Worm (Caenorhabditis elegans) whole organism, young adult: ENCODE measurements around the gene amx-1.

Source experiments
- B0261.1 ChIP-seq: sonication (generic microtip); optimal IDR thresholded peaks from 2 replicates; lab custom pipeline; 2016; ENCODE audit warnings: mild to moderate bottlenecking, missing genetic modification characterization, moderate library complexity, missing compliant biosample characterization
- C06A6.2 ChIP-seq: fragments of 200-800 bp; sonication (Bioruptor generic); conservative IDR thresholded peaks from 2 replicates; pipeline ENCODE4 v1.3.6; 2022; ENCODE audit warnings: missing genetic modification characterization, missing compliant biosample characterization
- F22D6.2 ChIP-seq: sonication (generic microtip); optimal IDR thresholded peaks from 2 replicates; lab custom pipeline; 2016; ENCODE audit warnings: mild to moderate bottlenecking, missing genetic modification characterization, missing compliant biosample characterization
- F23B12.7 ChIP-seq: sonication (generic microtip); optimal IDR thresholded peaks from 2 replicates; lab custom pipeline; 2017; ENCODE audit warnings: missing genetic modification characterization, mild to moderate bottlenecking, missing compliant biosample characterization, antibody characterized with exemption, moderate library complexity; ENCODE audit not compliant: insufficient read depth
- F37B4.10 ChIP-seq: fragments of 200-800 bp; sonication (Bioruptor generic); IDR thresholded peaks from 2 replicates; pipeline ENCODE4 v1.3.6; 2022; ENCODE audit warnings: missing genetic modification characterization, missing compliant biosample characterization
- F39B2.1 ChIP-seq: fragments of 200-800 bp; sonication (Bioruptor generic); IDR thresholded peaks from 2 replicates; pipeline ENCODE4 v1.3.6; 2022; ENCODE audit warnings: missing genetic modification reagents, missing genetic modification characterization, missing compliant biosample characterization
- F52B5.7 ChIP-seq: sonication (generic microtip); optimal IDR thresholded peaks from 2 replicates; lab custom pipeline; 2016; ENCODE audit warnings: mild to moderate bottlenecking, missing genetic modification characterization, missing compliant biosample characterization
- F57A8.1 ChIP-seq: fragments of 200-800 bp; sonication (Bioruptor generic); optimal IDR thresholded peaks from 2 replicates; lab custom pipeline; 2018; ENCODE audit warnings: mild to moderate bottlenecking, missing genetic modification characterization, moderate library complexity, missing compliant biosample characterization
- Y53F4B.3 ChIP-seq: fragments of 200-800 bp; sonication (Bioruptor generic); IDR thresholded peaks from 2 replicates; pipeline ENCODE4 v1.3.6; 2022; ENCODE audit warnings: missing genetic modification reagents, missing genetic modification characterization, missing compliant biosample characterization
- Y67H2A.10 ChIP-seq: fragments of 200-800 bp; sonication (Bioruptor generic); conservative IDR thresholded peaks from 2 replicates; pipeline ENCODE4 v1.3.6; 2022; ENCODE audit warnings: missing genetic modification reagents, missing genetic modification characterization, missing compliant biosample characterization
- akir-1 ChIP-seq: fragments of 200-800 bp; sonication (Bioruptor generic); optimal IDR thresholded peaks from 2 replicates; lab custom pipeline; 2018; ENCODE audit warnings: mild to moderate bottlenecking, missing genetic modification characterization, moderate library complexity, missing compliant biosample characterization
- ama-1 ChIP-seq, 3 experiments: fragments of 150-350 bp in 1 of 3; sonication (generic microtip) in 2 of 3; optimal IDR thresholded peaks; 2 replicates each; lab custom pipeline; 2014 to 2018; ENCODE audit warnings: missing biosample characterization in 2 of 3, missing genetic modification characterization in 2 of 3, missing genetic modification reagents in 2 of 3
- atf-7 ChIP-seq: sonication (generic microtip); optimal IDR thresholded peaks from 2 replicates; lab custom pipeline; 2017; ENCODE audit warnings: mild to moderate bottlenecking, missing genetic modification characterization, missing compliant biosample characterization
- attf-3 ChIP-seq: fragments of 200-800 bp; sonication (Bioruptor generic); conservative IDR thresholded peaks from 2 replicates; pipeline ENCODE4 v1.3.6; 2022; ENCODE audit warnings: missing genetic modification reagents, missing genetic modification characterization, missing compliant biosample characterization
- bed-1 ChIP-seq: fragments of 200-800 bp; sonication (Bioruptor generic); IDR thresholded peaks from 2 replicates; pipeline ENCODE4 v1.3.6; 2022; ENCODE audit warnings: missing genetic modification reagents, missing genetic modification characterization, missing compliant biosample characterization
- ccch-3 ChIP-seq: fragments of 200-800 bp; sonication (Bioruptor generic); optimal IDR thresholded peaks from 2 replicates; lab custom pipeline; 2018; ENCODE audit warnings: mild to moderate bottlenecking, missing genetic modification characterization, missing compliant biosample characterization
- ceh-91 ChIP-seq: fragments of 200-800 bp; sonication (Bioruptor generic); IDR thresholded peaks from 2 replicates; pipeline ENCODE4 v1.3.6; 2022; ENCODE audit warnings: missing genetic modification reagents, missing genetic modification characterization, missing compliant biosample characterization
- die-1 ChIP-seq: sonication (generic microtip); optimal IDR thresholded peaks from 2 replicates; lab custom pipeline; 2016; ENCODE audit warnings: missing genotype, mild to moderate bottlenecking, missing genetic modification characterization, missing compliant biosample characterization
- dox-1 ChIP-seq: fragments of 200-800 bp; sonication (Bioruptor generic); IDR thresholded peaks from 2 replicates; pipeline ENCODE4 v1.3.6; 2022; ENCODE audit warnings: missing genetic modification reagents, missing genetic modification characterization, missing compliant biosample characterization
- dpff-1 ChIP-seq: sonication (generic microtip); optimal IDR thresholded peaks from 2 replicates; lab custom pipeline; 2017; ENCODE audit warnings: mild to moderate bottlenecking, missing genetic modification characterization, missing compliant biosample characterization
- dpl-1 ChIP-seq: fragments of 150-350 bp; optimal IDR thresholded peaks from 2 replicates; lab custom pipeline; 2014; ENCODE audit warnings: missing biosample characterization, missing genetic modification reagents, missing genetic modification characterization
- ekl-4 ChIP-seq: fragments of 200-800 bp; sonication (Bioruptor generic); IDR thresholded peaks from 2 replicates; pipeline ENCODE4 v1.3.6; 2022; ENCODE audit warnings: missing genetic modification reagents, missing genetic modification characterization, missing compliant biosample characterization
- ets-4 ChIP-seq: fragments of 200-800 bp; sonication (Bioruptor generic); optimal IDR thresholded peaks from 2 replicates; lab custom pipeline; 2018; ENCODE audit warnings: mild to moderate bottlenecking, missing genetic modification characterization, missing compliant biosample characterization
- gei-17 ChIP-seq: fragments of 200-800 bp; sonication (Bioruptor generic); optimal IDR thresholded peaks from 2 replicates; lab custom pipeline; 2018; ENCODE audit warnings: mild to moderate bottlenecking, missing genetic modification characterization, missing compliant biosample characterization
- hlh-12 ChIP-seq: sonication (generic microtip); optimal IDR thresholded peaks from 2 replicates; lab custom pipeline; 2016; ENCODE audit warnings: missing genetic modification characterization, missing compliant biosample characterization
- hmg-20 ChIP-seq: fragments of 200-800 bp; sonication (Bioruptor generic); IDR thresholded peaks from 2 replicates; pipeline ENCODE4 v1.3.6; 2022; ENCODE audit warnings: missing genetic modification reagents, missing genetic modification characterization, missing compliant biosample characterization
- lsy-27 ChIP-seq: sonication (generic microtip); optimal IDR thresholded peaks from 2 replicates; lab custom pipeline; 2017; ENCODE audit warnings: missing genetic modification characterization, mild to moderate bottlenecking, missing compliant biosample characterization, antibody characterized with exemption, missing genotype, borderline replicate concordance; ENCODE audit not compliant: insufficient read depth
- madf-3 ChIP-seq: fragments of 200-800 bp; sonication (Bioruptor generic); IDR thresholded peaks from 2 replicates; pipeline ENCODE4 v1.3.6; 2022; ENCODE audit warnings: missing genetic modification reagents, missing genetic modification characterization, missing compliant biosample characterization
- madf-8 ChIP-seq: fragments of 200-800 bp; sonication (Bioruptor generic); conservative IDR thresholded peaks from 2 replicates; pipeline ENCODE4 v1.3.6; 2022; ENCODE audit warnings: missing genetic modification reagents, missing genetic modification characterization, missing compliant biosample characterization
- mcd-1 ChIP-seq: fragments of 200-800 bp; sonication (Bioruptor generic); IDR thresholded peaks from 2 replicates; pipeline ENCODE4 v1.3.6; 2022; ENCODE audit warnings: missing genetic modification reagents, missing genetic modification characterization, missing compliant biosample characterization
- mel-28 ChIP-seq: sonication (generic microtip); optimal IDR thresholded peaks from 2 replicates; lab custom pipeline; 2016; ENCODE audit warnings: borderline replicate concordance, mild to moderate bottlenecking, missing genetic modification characterization, missing compliant biosample characterization
- mxl-1 ChIP-seq: sonication (generic microtip); optimal IDR thresholded peaks from 2 replicates; lab custom pipeline; 2016; ENCODE audit warnings: missing genetic modification characterization, missing compliant biosample characterization
- nfya-2 ChIP-seq: fragments of 200-800 bp; sonication (Bioruptor generic); IDR thresholded peaks from 2 replicates; pipeline ENCODE4 v1.3.6; 2022; ENCODE audit warnings: missing genetic modification reagents, missing genetic modification characterization, missing compliant biosample characterization
- nfyb-1 ChIP-seq: fragments of 200-800 bp; sonication (Bioruptor generic); IDR thresholded peaks from 2 replicates; pipeline ENCODE4 v1.3.6; 2022; ENCODE audit warnings: missing genetic modification reagents, missing genetic modification characterization, missing compliant biosample characterization
- pha-4 ChIP-seq: fragments of 150-350 bp; sonication (generic microtip); optimal IDR thresholded peaks from 2 replicates; lab custom pipeline; 2014; ENCODE audit warnings: missing biosample characterization, missing genetic modification reagents, missing genetic modification characterization
- rcor-1 ChIP-seq: fragments of 200-800 bp; sonication (Bioruptor generic); IDR thresholded peaks from 2 replicates; pipeline ENCODE4 v1.3.6; 2022; ENCODE audit warnings: missing genetic modification reagents, missing genetic modification characterization, missing compliant biosample characterization
- rec-8 ChIP-seq, 2 experiments: sonication (generic microtip); optimal IDR thresholded peaks; 2 replicates each; lab custom pipeline; 2016; ENCODE audit warnings: mild to moderate bottlenecking in 2 of 2, missing genetic modification characterization in 2 of 2, missing genetic modification reagents in 2 of 2, missing genotype in 2 of 2, missing biosample characterization in 1 of 2, missing compliant biosample characterization in 1 of 2, moderate library complexity in 1 of 2
- rpc-1 ChIP-seq, 2 experiments: fragments of 150-350 bp in 1 of 2; sonication (generic microtip) in 1 of 2; optimal IDR thresholded peaks; 2 replicates each; lab custom pipeline; 2014 to 2018; ENCODE audit warnings: missing biosample characterization in 1 of 2, missing genetic modification characterization in 1 of 2, missing genetic modification reagents in 1 of 2, missing genotype in 1 of 2
- sea-2 ChIP-seq: fragments of 200-800 bp; sonication (Bioruptor generic); IDR thresholded peaks from 2 replicates; pipeline ENCODE4 v1.3.6; 2022; ENCODE audit warnings: missing genetic modification characterization, missing compliant biosample characterization
- snpc-1.1 ChIP-seq: sonication (generic microtip); optimal IDR thresholded peaks from 2 replicates; lab custom pipeline; 2017; ENCODE audit warnings: missing genetic modification characterization, mild to moderate bottlenecking, missing compliant biosample characterization, antibody characterized with exemption, moderate library complexity, missing genotype, missing genetic modification reagents; ENCODE audit not compliant: insufficient read depth
- somi-1 ChIP-seq: fragments of 200-800 bp; sonication (Bioruptor generic); optimal IDR thresholded peaks from 2 replicates; lab custom pipeline; 2018; ENCODE audit warnings: mild to moderate bottlenecking, missing genetic modification characterization, missing compliant biosample characterization
- tlf-1 ChIP-seq: fragments of 200-800 bp; sonication (Bioruptor generic); optimal IDR thresholded peaks from 2 replicates; lab custom pipeline; 2018; ENCODE audit warnings: mild to moderate bottlenecking, missing genetic modification characterization, missing compliant biosample characterization
- unc-130 ChIP-seq: sonication (generic microtip); optimal IDR thresholded peaks from 2 replicates; lab custom pipeline; 2016; ENCODE audit warnings: missing genetic modification reagents, missing genetic modification characterization, missing compliant biosample characterization
- xnd-1 ChIP-seq: sonication (generic microtip); optimal IDR thresholded peaks from 2 replicates; lab custom pipeline; 2016; ENCODE audit warnings: missing genotype, missing genetic modification reagents, missing genetic modification characterization, missing compliant biosample characterization
- zfh-2 ChIP-seq: fragments of 200-800 bp; sonication (Bioruptor generic); conservative IDR thresholded peaks from 2 replicates; pipeline ENCODE4 v1.3.6; 2022; ENCODE audit warnings: missing genetic modification reagents, missing genetic modification characterization, missing compliant biosample characterization
- ztf-25 ChIP-seq: fragments of 200-800 bp; sonication (Bioruptor generic); IDR thresholded peaks from 2 replicates; pipeline ENCODE4 v1.3.6; 2022; ENCODE audit warnings: missing genetic modification reagents, missing genetic modification characterization, missing compliant biosample characterization
- ztf-26 ChIP-seq: sonication (generic microtip); optimal IDR thresholded peaks from 2 replicates; lab custom pipeline; 2017; ENCODE audit warnings: missing genetic modification characterization, missing compliant biosample characterization
- ztf-28 ChIP-seq: fragments of 200-800 bp; sonication (Bioruptor generic); IDR thresholded peaks from 2 replicates; pipeline ENCODE4 v1.3.6; 2022; ENCODE audit warnings: missing genetic modification reagents, missing genetic modification characterization, missing compliant biosample characterization

Gene amx-1

DNA sequence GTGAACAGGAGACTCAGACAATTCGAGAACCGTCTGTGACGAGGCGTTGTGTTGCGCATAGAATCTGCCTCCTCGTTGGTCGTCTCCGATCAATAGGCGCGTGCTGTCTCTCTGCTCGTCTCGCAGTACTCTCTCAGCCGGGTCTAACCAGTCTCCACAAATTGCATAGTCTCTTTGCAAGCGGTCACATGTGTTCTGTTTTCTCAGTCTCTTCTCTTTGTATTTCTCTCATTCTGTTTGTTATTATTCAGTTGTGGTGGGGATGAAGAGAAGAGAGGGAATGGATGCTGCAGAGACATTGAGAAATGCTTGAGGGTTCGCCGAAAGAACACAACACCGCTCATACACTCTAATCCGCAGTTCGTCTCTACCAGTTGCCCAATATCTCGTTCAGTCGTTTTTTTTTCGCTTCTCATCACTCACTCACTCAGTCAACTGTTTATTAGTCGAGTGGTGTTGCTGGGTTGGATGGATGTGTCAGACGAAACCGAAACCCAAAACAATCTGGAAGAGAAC lies 20.8 kb upstream of the amx-1 start:
- TF ChIP-seq dpl-1 (GFP tag; lab: Kevin White, UChicago) (no peak), mel-28 (tag; lab: Kevin White, UChicago) (no peak), ekl-4 (GFP tag; lab: Robert Waterston, UW) (peak; percentile 91), ztf-26 (tag; lab: Kevin White, UChicago) (peak; percentile 94), madf-8 (GFP tag; lab: Robert Waterston, UW) (no peak), tlf-1 (GFP tag; lab: Kevin White, UChicago) (peak; percentile 74), ztf-25 (GFP tag; lab: Robert Waterston, UW) (no peak), F22D6.2 (tag; lab: Kevin White, UChicago) (peak; percentile 71), ceh-91 (no peak), zfh-2 (GFP tag; lab: Robert Waterston, UW) (peak; percentile 96), nfyb-1 (GFP tag; lab: Robert Waterston, UW) (peak; percentile 92), F37B4.10 (GFP tag; lab: Robert Waterston, UW) (no peak), sea-2 (GFP tag; lab: Robert Waterston, UW) (peak; percentile 44; the same call in 1 of the 2 replicates), bed-1 (GFP tag; lab: Robert Waterston, UW) (no peak), F52B5.7 (tag; lab: Kevin White, UChicago) (peak; percentile 7), madf-3 (no peak), die-1 (tag; lab: Kevin White, UChicago) (peak; percentile 64), dox-1 (GFP tag; lab: Robert Waterston, UW) (peak; percentile 79), unc-130 (peak; percentile 2), mcd-1 (GFP tag; lab: Robert Waterston, UW) (peak; percentile 78), rcor-1 (GFP tag; lab: Robert Waterston, UW) (peak; percentile 42), attf-3 (GFP tag; lab: Robert Waterston, UW) (no peak), ccch-3 (GFP tag; lab: Kevin White, UChicago) (no peak), ets-4 (GFP tag; lab: Kevin White, UChicago) (no peak), rec-8 (tag; optimal IDR thresholded peaks at IDR 0.05; lab: Kevin White, UChicago) (peak in 1 of 2 experiments; percentile 5), Y67H2A.10 (GFP tag; lab: Robert Waterston, UW) (no peak; the same call in 1 of the 2 replicates), F39B2.1 (no peak), C06A6.2 (GFP tag; lab: Robert Waterston, UW) (peak; percentile 86), hlh-12 (tag; lab: Kevin White, UChicago) (no peak), xnd-1 (tag; lab: Kevin White, UChicago) (no peak), somi-1 (GFP tag; lab: Kevin White, UChicago) (peak; percentile 98), gei-17 (GFP tag; lab: Kevin White, UChicago) (peak; percentile 72), hmg-20 (no peak), rpc-1 (optimal IDR thresholded peaks at IDR 0.05; lab: Kevin White, UChicago) (no peak), rpc-1 (tag; optimal IDR thresholded peaks at IDR 0.05; lab: Kevin White, UChicago) (no peak), ztf-28 (no peak), F57A8.1 (GFP tag; lab: Kevin White, UChicago) (no peak), Y53F4B.3 (no peak), nfya-2 (GFP tag; lab: Robert Waterston, UW) (no peak), lsy-27 (tag; lab: Kevin White, UChicago) (no peak), ama-1 (optimal IDR thresholded peaks at IDR 0.05; lab: Kevin White, UChicago) (peak; percentile 73), ama-1 (GFP tag; optimal IDR thresholded peaks at IDR 0.05; lab: Kevin White, UChicago) (no peak), atf-7 (tag; lab: Kevin White, UChicago) (peak; percentile 84), mxl-1 (no peak), pha-4 (tag; lab: Kevin White, UChicago) (peak; percentile 82), dpff-1 (tag; lab: Kevin White, UChicago) (peak; percentile 53), akir-1 (GFP tag; lab: Kevin White, UChicago) (no peak), F23B12.7 (tag; lab: Kevin White, UChicago) (no peak), B0261.1 (tag; lab: Kevin White, UChicago) (no peak), snpc-1.1 (tag; lab: Kevin White, UChicago) (peak; percentile 5)
